Fruit fly (Drosophila melanogaster): ENCODE results near the gene Tmf.

DNA sequence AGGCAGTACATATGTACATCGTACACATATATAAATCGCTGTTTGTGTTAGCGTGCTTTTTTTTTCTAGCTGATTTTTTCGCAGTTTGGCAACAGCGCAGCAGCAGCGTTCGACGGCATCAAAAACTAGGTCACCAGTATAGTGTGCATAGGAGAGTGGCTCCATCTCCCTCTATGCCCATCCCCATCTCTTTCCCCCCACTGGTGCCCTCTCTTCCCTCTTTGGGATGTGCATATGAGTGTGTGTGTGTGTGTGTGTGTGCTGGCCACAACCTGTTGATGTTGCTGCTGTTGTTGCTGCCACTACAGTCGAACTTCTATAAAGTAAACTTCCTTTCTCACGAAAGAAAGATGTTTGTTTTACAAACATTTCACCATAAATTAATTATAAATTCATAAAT is 27.6 kb downstream of the Tmf start:
- TF ChIP-seq br (optimal IDR thresholded peaks at IDR 0.05), result no peak
- TF ChIP-seq CG7556 (GFP tag; optimal IDR thresholded peaks at IDR 0.05), result no peak
- TF ChIP-seq CG31224 (GFP tag; IDR thresholded peaks at IDR 0.05), result no peak

All from whole organism, embryonic.